Worm (Caenorhabditis elegans): ENCODE measurements around the gene cav-2.

DNA sequence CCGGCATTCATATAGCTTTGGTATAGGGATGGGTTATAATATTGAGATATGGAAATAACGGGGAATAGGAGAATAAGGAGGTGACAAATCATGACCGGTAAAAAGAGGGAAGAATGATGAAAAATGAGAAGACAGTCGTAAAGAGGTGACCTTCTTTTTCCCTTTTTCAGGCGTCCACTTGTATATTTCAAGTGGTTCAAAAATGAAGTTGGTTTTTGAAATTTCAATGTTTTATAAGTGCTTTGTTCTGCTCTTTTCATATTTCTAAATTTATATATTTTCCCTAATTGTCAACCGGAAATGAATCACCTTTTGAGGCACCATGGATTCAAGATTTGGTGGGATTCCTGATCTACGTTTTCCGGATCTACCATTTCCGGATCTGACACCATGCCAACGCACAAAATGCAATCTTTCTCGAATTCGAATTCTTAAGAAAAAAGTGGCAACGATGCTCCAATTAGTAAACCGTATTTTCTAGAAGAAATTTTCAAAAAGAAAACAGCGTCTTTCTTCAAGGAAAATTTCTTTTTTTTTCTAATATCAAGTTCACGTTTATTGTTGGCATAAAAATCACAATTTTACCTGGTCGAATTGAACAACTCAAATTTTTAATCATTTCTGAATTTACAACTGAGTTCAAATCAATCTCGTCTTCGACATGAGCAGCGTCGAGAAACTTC lies 32.7 kb downstream of the cav-2 start, which contains the start of the genes F53F4.2 and F53F4.18:
- TF ChIP-seq lsy-2 (tag; optimal IDR thresholded peaks at IDR 0.05) (no peak), unc-39 (tag; optimal IDR thresholded peaks at IDR 0.05) (no peak), mls-2 (tag; optimal IDR thresholded peaks at IDR 0.05) (no peak), snpc-4 (tag; optimal IDR thresholded peaks at IDR 0.05) (no peak), lin-13 (tag; optimal IDR thresholded peaks at IDR 0.05) (no peak), nhr-237 (tag; optimal IDR thresholded peaks at IDR 0.05) (no peak), unc-62 (GFP tag; optimal IDR thresholded peaks at IDR 0.05) (no peak), ztf-11 (tag; optimal IDR thresholded peaks at IDR 0.05) (no peak), mep-1 (tag; optimal IDR thresholded peaks at IDR 0.05) (no peak), pha-4 (tag; optimal IDR thresholded peaks at IDR 0.05) (no peak), nhr-28 (tag; optimal IDR thresholded peaks at IDR 0.05) (no peak), ceh-83 (GFP tag; optimal IDR thresholded peaks at IDR 0.05) (no peak), zip-8 (tag; optimal IDR thresholded peaks at IDR 0.05) (no peak)

Data from whole organism, mixed stage, embryonic.